Worm (Caenorhabditis elegans): ENCODE measurements around the gene srd-18.

srd-18 gene

DNA sequence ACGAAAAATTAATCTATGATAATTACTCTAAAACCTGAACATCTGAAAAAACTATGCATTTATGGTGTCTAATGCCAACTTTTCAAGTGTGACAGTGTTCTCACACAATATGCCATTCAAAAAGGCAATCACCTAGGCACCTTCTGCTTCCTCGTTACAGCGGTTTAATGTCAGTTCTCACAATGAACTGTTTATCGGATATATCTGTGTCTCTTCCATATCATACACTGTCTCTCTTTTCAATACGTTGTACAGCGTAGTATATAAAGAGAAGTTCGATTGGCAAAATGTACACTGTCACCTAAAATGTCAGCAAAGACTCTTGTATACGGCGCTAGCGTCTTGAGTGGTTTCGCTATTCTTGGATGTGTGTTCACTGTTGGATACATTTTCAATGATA, 15.0 kb upstream of the srd-18 start, which contains the start of gene col-162:
col-162 (plus strand) TSS at position 301 of the 400 bp plus-strand sequence.
- TF ChIP-seq egl-27 (tag; optimal IDR thresholded peaks at IDR 0.05) (no peak), nhr-77 (tag; optimal IDR thresholded peaks at IDR 0.05) (no peak), dmd-9 (GFP tag; IDR thresholded peaks at IDR 0.05) (no peak), Y75B8A.6 (GFP tag; IDR thresholded peaks at IDR 0.05) (no peak), nhr-42 (GFP tag; IDR thresholded peaks at IDR 0.05) (no peak), unc-39 (tag; optimal IDR thresholded peaks at IDR 0.05) (no peak), gei-8 (GFP tag; optimal IDR thresholded peaks at IDR 0.05) (no peak), tra-1 (GFP tag; IDR thresholded peaks at IDR 0.05) (no peak), pqm-1 (tag; optimal IDR thresholded peaks at IDR 0.05) (no peak), zag-1 (tag; optimal IDR thresholded peaks at IDR 0.05) (no peak), fos-1 (tag; optimal IDR thresholded peaks at IDR 0.05) (no peak), lin-39 (tag; optimal IDR thresholded peaks at IDR 0.05) (no peak), ZK337.2 (GFP tag; IDR thresholded peaks at IDR 0.05) (no peak), lsy-2 (tag; optimal IDR thresholded peaks at IDR 0.05) (no peak), nhr-102 (tag; optimal IDR thresholded peaks at IDR 0.05) (no peak), aha-1 (tag) (no peak), tag-97 (GFP tag; IDR thresholded peaks at IDR 0.05) (no peak), snpc-4 (tag; optimal IDR thresholded peaks at IDR 0.05) (no peak)

DNA sequence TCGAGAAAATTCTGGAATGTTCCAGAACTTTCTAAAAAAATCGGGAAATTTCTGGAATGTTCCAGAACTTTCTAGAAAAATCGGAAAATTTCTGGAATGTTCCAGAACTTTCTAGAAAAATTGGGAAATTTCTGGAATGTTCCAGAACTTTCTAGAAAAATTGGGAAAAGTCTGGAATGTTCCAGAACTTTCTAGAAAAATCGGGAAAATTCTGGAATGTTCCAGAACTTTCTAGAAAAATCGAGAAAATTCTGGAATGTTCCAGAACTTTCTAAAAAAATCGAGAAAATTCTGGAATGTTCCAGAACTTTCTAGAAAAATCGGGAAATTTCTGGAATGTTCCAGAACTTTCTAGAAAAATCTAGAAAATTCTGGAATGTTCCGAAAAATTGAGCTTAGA, 13.6 kb upstream of the srd-18 start:
- peak; percentile 34; the same call in 1 of the 2 replicates for TF ChIP-seq lin-38 (GFP tag; IDR thresholded peaks at IDR 0.05)

DNA sequence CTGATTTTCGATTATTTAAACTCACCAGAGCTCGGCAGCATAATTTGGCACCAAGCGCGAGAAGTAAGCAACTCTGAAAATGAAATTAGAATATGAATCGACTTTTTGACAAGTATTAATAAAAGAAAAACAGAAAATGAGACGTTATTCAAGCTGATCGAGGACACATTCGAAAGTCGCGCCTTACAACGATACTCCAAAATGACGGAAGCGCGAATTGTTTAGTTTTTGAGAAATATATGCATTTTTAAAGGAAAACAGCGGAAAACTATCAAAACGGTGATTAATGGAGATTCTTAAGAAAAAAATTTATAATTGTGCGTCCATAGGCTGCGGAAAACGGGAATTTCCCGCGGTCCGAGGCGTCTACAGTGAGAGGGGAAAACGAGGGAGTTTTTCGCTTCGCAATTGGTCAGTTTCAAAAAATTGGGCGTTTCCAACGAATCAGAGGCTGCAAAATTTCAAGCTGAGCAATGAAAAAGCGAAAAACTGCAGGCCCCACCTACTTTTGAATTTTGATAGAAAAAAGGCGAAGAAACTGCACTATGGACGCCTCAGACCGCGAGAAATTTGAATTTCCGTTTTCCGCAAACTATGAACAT, 10.9 kb upstream of the srd-18 start, which contains the start of gene mes-4:
mes-4 (minus strand) TSS at position 73 of the 602 bp plus-strand sequence.
- TF ChIP-seq pha-4 (GFP tag; IDR thresholded peaks at IDR 0.05) (no peak), pha-4 (tag; optimal IDR thresholded peaks at IDR 0.05) (no peak), dpl-1 (GFP tag; optimal IDR thresholded peaks at IDR 0.05) (peak; percentile 53), nhr-111 (GFP tag; optimal IDR thresholded peaks at IDR 0.05) (no peak), unc-62 (GFP tag; optimal IDR thresholded peaks at IDR 0.05 in 1 of 2) (peak in 1 of 2 experiments; percentile 78), unc-62 (tag; optimal IDR thresholded peaks at IDR 0.05) (no peak), T20F7.1 (GFP tag; optimal IDR thresholded peaks at IDR 0.05) (peak; percentile 87), set-16 (GFP tag; IDR thresholded peaks at IDR 0.05) (no peak)

DNA sequence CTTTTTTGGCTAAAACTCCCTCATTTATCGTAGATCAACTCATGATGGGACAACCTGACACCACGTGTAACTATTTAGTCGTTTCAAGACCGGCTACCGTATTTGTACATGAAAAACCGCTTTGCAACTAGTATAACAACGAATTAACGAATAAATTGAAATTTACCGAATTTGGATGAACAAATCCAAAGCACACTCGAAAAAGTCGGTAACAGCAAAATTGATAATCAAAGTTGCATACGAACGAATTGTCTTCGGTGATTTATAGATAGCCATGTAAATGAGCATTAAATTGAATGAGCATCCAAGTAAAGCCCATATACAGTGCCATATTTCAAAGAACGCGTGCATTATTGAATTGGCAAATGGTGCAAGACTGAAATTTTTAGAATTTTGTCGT, 5.7 kb upstream of the srd-18 start, which contains the start of gene srd-17:
srd-17 (minus strand) TSS at position 351 of the 400 bp plus-strand sequence.
- no peak for TF ChIP-seq dmd-8 (GFP tag; IDR thresholded peaks at IDR 0.05)
- peak; percentile 97 for TF ChIP-seq aha-1 (tag)
- TF ChIP-seq nhr-10 (tag; optimal IDR thresholded peaks at IDR 0.05), result no peak
- no peak for TF ChIP-seq nhr-6 (tag; optimal IDR thresholded peaks at IDR 0.05)

DNA sequence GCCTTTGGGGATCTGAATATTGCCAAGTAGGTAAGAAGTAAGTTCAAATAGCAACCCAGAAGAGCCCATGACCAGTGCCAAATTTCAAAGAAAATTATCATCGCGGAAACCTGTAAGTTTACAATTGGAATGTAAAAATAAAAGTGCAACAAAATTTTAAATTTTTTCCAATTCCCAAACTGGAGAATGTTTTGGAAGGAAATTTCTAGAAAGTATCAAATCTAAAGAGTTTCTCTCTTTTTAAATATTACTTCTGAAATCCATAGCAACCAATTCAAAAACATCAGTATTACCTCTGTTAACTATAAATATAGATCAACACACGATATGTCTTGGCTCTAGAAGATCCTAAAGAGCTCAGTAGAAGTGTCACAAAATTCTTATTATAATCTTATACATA, 2.0 kb upstream of the srd-18 start, which contains the start of gene srd-19:
srd-19 (minus strand) TSS at position 101 of the 400 bp plus-strand sequence.
- TF ChIP-seq nhr-77 (tag; optimal IDR thresholded peaks at IDR 0.05), result no peak
- no peak for TF ChIP-seq mxl-3 (GFP tag; optimal IDR thresholded peaks at IDR 0.05)
- no peak for TF ChIP-seq spr-1 (tag; optimal IDR thresholded peaks at IDR 0.05)
- no peak for TF ChIP-seq jun-1 (tag; optimal IDR thresholded peaks at IDR 0.05)

DNA sequence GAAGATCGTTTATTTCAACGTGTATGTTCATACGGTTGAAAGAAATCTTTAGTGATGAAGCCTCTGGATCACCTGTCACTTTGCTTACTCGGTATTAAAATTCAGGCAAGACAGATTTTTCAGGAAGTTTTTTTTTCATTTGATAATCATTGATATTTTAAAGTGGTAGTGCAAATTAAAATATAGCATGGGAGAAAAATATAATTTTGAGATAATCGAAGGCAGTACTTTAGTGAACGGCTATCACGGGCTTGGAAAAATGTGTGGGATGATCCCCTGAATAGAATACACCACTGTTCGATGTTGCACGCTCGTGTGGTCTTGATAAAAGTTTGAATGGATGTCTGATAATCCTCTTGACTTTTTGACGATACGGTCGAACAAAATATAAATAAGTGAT, 714 bp upstream of the srd-18 start:
- TF ChIP-seq ctbp-1 (GFP tag; IDR thresholded peaks at IDR 0.05) (no peak), unc-62 (GFP tag; optimal IDR thresholded peaks at IDR 0.05 in 1 of 2) (peak in 1 of 2 experiments; percentile 96), unc-62 (tag; optimal IDR thresholded peaks at IDR 0.05) (no peak)

Measured in whole organism, L4 larva.